Worm (Caenorhabditis elegans) whole organism, midembryonic: ENCODE measurements around the gene C53D6.8.

Experiments
- T22C8.4 ChIP-seq: fragments of 200-800 bp; sonication (Bioruptor generic); IDR thresholded peaks from 2 replicates; pipeline ENCODE4 v1.3.6; 2022; ENCODE audit warnings: missing genetic modification characterization, missing compliant biosample characterization
- cog-1 ChIP-seq: sonication (generic microtip); optimal IDR thresholded peaks from 2 replicates; lab custom pipeline; 2016; ENCODE audit warnings: missing genetic modification characterization, missing compliant biosample characterization
- klf-2 ChIP-seq: fragments of 200-800 bp; sonication (Bioruptor generic); conservative IDR thresholded peaks from 2 replicates; pipeline ENCODE4 v1.3.6; 2022; ENCODE audit warnings: missing genetic modification reagents, missing genetic modification characterization, missing compliant biosample characterization
- med-1 ChIP-seq: sonication (generic microtip); optimal IDR thresholded peaks from 2 replicates; lab custom pipeline; 2017; ENCODE audit warnings: missing genetic modification characterization, mild to moderate bottlenecking, missing compliant biosample characterization, antibody characterized with exemption, missing genetic modification reagents; ENCODE audit not compliant: insufficient read depth
- ref-1 ChIP-seq: fragments of 200-800 bp; sonication (Bioruptor generic); conservative IDR thresholded peaks from 2 replicates; pipeline ENCODE4 v1.3.6; 2022; ENCODE audit warnings: missing genetic modification reagents, missing genetic modification characterization, missing compliant biosample characterization
- tab-1 ChIP-seq: fragments of 200-800 bp; sonication (Bioruptor generic); IDR thresholded peaks from 2 replicates; pipeline ENCODE4 v1.3.6; 2022; ENCODE audit warnings: missing genetic modification characterization, missing compliant biosample characterization
- ztf-29 ChIP-seq: fragments of 200-800 bp; sonication (Bioruptor generic); IDR thresholded peaks from 2 replicates; pipeline ENCODE4 v1.3.6; 2022; ENCODE audit warnings: missing genetic modification reagents, missing genetic modification characterization, missing compliant biosample characterization

- TF ChIP-seq med-1 (GFP tag; lab: Kevin White, UChicago): no peak
- no peak for TF ChIP-seq ztf-29 (GFP tag; lab: Robert Waterston, UW)
- TF ChIP-seq ref-1 (GFP tag; lab: Robert Waterston, UW): no peak
- TF ChIP-seq T22C8.4 (GFP tag; lab: Robert Waterston, UW): no peak
- TF ChIP-seq cog-1: no peak
- TF ChIP-seq klf-2 (GFP tag; lab: Robert Waterston, UW): no peak
- no peak for TF ChIP-seq tab-1
Observed at ce11 chrIV:8994487-8994886, 8.0 kb downstream of the C53D6.8 start.
